Worm (Caenorhabditis elegans): ENCODE measurements around the gene cyp-33C12.

- TF ChIP-seq snpc-4 (tag; optimal IDR thresholded peaks at IDR 0.05) (no peak), unc-62 (GFP tag; optimal IDR thresholded peaks at IDR 0.05 in 1 of 2) (no peak), unc-62 (tag; optimal IDR thresholded peaks at IDR 0.05) (no peak), ceh-44 (GFP tag; IDR thresholded peaks at IDR 0.05) (no peak), lir-3 (tag; optimal IDR thresholded peaks at IDR 0.05) (no peak), nhr-28 (tag; optimal IDR thresholded peaks at IDR 0.05) (no peak), fkh-10 (GFP tag; optimal IDR thresholded peaks at IDR 0.05) (no peak), vab-7 (GFP tag; IDR thresholded peaks at IDR 0.05) (no peak), skn-1 (tag; optimal IDR thresholded peaks at IDR 0.05) (no peak), nhr-48 (tag; optimal IDR thresholded peaks at IDR 0.05) (no peak), hif-1 (tag; optimal IDR thresholded peaks at IDR 0.05) (no peak), zip-11 (GFP tag; IDR thresholded peaks at IDR 0.05) (no peak), unc-39 (tag; optimal IDR thresholded peaks at IDR 0.05) (no peak)
Measured at ce11 chrV:2191122-2191521, 13.1 kb downstream of the cyp-33C12 start, which contains the start of gene srbc-42.

All from whole organism, L4 larva.